Fruit fly (Drosophila melanogaster): ENCODE results near the gene Phlpp.

Phlpp gene

DNA sequence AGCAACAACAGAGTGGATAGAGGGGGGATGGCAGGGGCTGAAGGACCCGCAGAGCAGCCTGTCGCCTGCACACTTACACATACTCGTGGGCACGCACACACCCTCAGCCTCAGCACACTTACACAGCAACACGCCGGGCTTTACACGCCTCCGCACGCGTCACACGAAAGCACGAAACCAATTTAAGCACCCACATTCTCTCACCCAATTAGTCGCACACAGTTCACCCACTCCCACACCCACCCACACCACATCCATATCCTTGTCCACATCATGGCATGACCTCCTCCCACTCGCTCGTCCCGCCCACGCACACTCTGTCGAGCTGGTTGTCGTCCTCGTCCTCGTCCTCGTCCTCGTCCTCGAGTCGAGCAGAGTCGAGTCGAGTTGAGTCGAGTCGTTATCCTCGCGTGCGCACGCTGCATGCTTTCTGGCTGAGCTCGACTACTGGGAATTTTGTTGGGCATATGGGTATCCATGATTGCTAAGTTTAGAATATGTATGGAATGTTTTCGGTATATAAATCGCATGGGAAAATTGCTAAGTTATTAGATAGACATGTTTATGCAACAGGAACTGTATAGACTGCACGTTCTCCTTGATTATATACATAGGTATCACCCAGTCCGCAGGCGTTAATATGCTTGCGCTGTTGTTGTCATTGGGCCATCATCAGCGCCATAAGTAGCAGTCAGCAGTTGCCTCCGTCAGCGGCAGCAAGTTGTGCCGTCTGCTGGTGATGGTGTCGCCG, 46.9 kb upstream of the Phlpp start (continued):
- TF ChIP-seq C15 (GFP tag; IDR thresholded peaks at IDR 0.05): no peak
- peak; percentile 74 for TF ChIP-seq slou (GFP tag; optimal IDR thresholded peaks at IDR 0.05)
- TF ChIP-seq Usf (GFP tag; optimal IDR thresholded peaks at IDR 0.05): peak; percentile 10
- TF ChIP-seq Fer1 (GFP tag; optimal IDR thresholded peaks at IDR 0.05): peak; percentile 89
- peak; percentile 81 for TF ChIP-seq H2.0 (GFP tag; IDR thresholded peaks at IDR 0.05)
- no peak for TF ChIP-seq Kr (GFP tag; optimal IDR thresholded peaks at IDR 0.05)
- peak; percentile 66 for TF ChIP-seq CG1647 (GFP tag; optimal IDR thresholded peaks at IDR 0.05)
- peak; percentile 84 for TF ChIP-seq Dbx (GFP tag; IDR thresholded peaks at IDR 0.05)
- TF ChIP-seq btn (GFP tag; optimal IDR thresholded peaks at IDR 0.05): peak; percentile 15
- no peak for TF ChIP-seq Sin3A (optimal IDR thresholded peaks at IDR 0.05)
- peak; percentile 81 for TF ChIP-seq HHEX (GFP tag; optimal IDR thresholded peaks at IDR 0.05)
- peak; percentile 71 for TF ChIP-seq CG1792 (GFP tag; optimal IDR thresholded peaks at IDR 0.05)
- peak; percentile 73 for TF ChIP-seq CrebB (tag; optimal IDR thresholded peaks at IDR 0.05)
- peak; percentile 6 for TF ChIP-seq Spps (tag; optimal IDR thresholded peaks at IDR 0.05)
- peak; percentile 71 for TF ChIP-seq Taf1 (GFP tag; IDR thresholded peaks at IDR 0.05)
- peak; percentile 82 for TF ChIP-seq CG14441 (GFP tag; IDR thresholded peaks at IDR 0.05)
- no peak for TF ChIP-seq CG31388 (GFP tag; optimal IDR thresholded peaks at IDR 0.05)
- TF ChIP-seq Nf-YB (GFP tag; optimal IDR thresholded peaks at IDR 0.05): peak; percentile 53
- TF ChIP-seq sug (tag; optimal IDR thresholded peaks at IDR 0.05): peak; percentile 41
- TF ChIP-seq CHES-1-like (GFP tag; optimal IDR thresholded peaks at IDR 0.05): peak; percentile 80
- TF ChIP-seq BEAF-32 (GFP tag; optimal IDR thresholded peaks at IDR 0.05): no peak
- TF ChIP-seq Scr (GFP tag; IDR thresholded peaks at IDR 0.05; ENCODE audit: partially characterized antibody): no peak
- TF ChIP-seq Hr39 (optimal IDR thresholded peaks at IDR 0.05): no peak
- TF ChIP-seq CG7963 (GFP tag; IDR thresholded peaks at IDR 0.05; ENCODE audit: partially characterized antibody): no peak
- TF ChIP-seq Drgx (GFP tag; IDR thresholded peaks at IDR 0.05): peak; percentile 68
- TF ChIP-seq CG10959 (GFP tag; IDR thresholded peaks at IDR 0.05): no peak
- TF ChIP-seq CG11456 (GFP tag; IDR thresholded peaks at IDR 0.05): peak; percentile 85
- TF ChIP-seq HLH54F (GFP tag; optimal IDR thresholded peaks at IDR 0.05): peak; percentile 79
- TF ChIP-seq CG3726 (GFP tag; IDR thresholded peaks at IDR 0.05): peak; percentile 69; the same call in 2 of the 3 replicates
- TF ChIP-seq dmrt99B (tag; optimal IDR thresholded peaks at IDR 0.05): peak; percentile 88
- TF ChIP-seq Hr78 (GFP tag; optimal IDR thresholded peaks at IDR 0.05): no peak
- TF ChIP-seq CG7357 (GFP tag; IDR thresholded peaks at IDR 0.05): peak; percentile 76
- TF ChIP-seq CG6791 (GFP tag; IDR thresholded peaks at IDR 0.05; ENCODE audit: partially characterized antibody): no peak
- peak; percentile 51 for TF ChIP-seq CG14710 (tag; optimal IDR thresholded peaks at IDR 0.05)
- TF ChIP-seq Med (GFP tag): peak; percentile 98
- peak; percentile 81 for TF ChIP-seq Deaf1 (tag; optimal IDR thresholded peaks at IDR 0.05)
- no peak for TF ChIP-seq lbe (GFP tag; optimal IDR thresholded peaks at IDR 0.05)
- TF ChIP-seq Hmr (GFP tag; optimal IDR thresholded peaks at IDR 0.05): peak; percentile 93
- TF ChIP-seq ac (GFP tag; optimal IDR thresholded peaks at IDR 0.05): no peak
- no peak for TF ChIP-seq CG1832 (GFP tag; optimal IDR thresholded peaks at IDR 0.05)
- peak; percentile 58 for TF ChIP-seq CG4854 (GFP tag; optimal IDR thresholded peaks at IDR 0.05)
- TF ChIP-seq CG12104 (GFP tag; optimal IDR thresholded peaks at IDR 0.05): peak; percentile 18
- no peak for TF ChIP-seq CG3995 (GFP tag; optimal IDR thresholded peaks at IDR 0.05)
- TF ChIP-seq ab (GFP tag; optimal IDR thresholded peaks at IDR 0.05): no peak
- peak; percentile 93 for TF ChIP-seq slbo (GFP tag; IDR thresholded peaks at IDR 0.05)
- TF ChIP-seq gcm (GFP tag; optimal IDR thresholded peaks at IDR 0.05): peak; percentile 19
- peak; percentile 78 for TF ChIP-seq BtbVII (GFP tag; optimal IDR thresholded peaks at IDR 0.05)
- TF ChIP-seq CG12744 (GFP tag; optimal IDR thresholded peaks at IDR 0.05): peak; percentile 49
- TF ChIP-seq az2 (GFP tag; optimal IDR thresholded peaks at IDR 0.05): peak; percentile 72
- TF ChIP-seq CG6272 (GFP tag; IDR thresholded peaks at IDR 0.05): peak; percentile 78

All from whole organism, embryonic.